Fruit fly (Drosophila melanogaster): Measurements from ENCODE around the gene RpL13.

DNA sequence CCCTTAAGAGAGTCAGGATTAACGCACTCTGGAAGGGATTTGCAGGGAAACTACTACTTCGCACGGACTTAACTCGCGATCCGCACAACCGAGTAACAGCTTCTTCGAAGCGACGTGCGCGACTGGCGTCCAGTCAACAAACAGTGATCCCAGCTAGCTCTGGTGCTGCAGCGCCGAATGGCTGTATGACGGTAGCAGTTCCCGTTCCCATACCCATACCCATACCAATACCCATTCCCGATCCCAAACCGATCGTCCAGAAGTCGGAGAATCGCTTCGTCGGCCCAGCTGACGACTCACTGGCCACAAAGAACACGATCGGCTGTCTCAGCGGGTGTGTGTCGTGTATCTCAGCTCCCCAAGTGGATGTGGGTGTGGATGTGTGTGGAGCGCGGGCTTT, 19.8 kb upstream of the RpL13 start, which contains the start of gene CG5853:
- TF ChIP-seq Pif1B (GFP tag; optimal IDR thresholded peaks at IDR 0.05) (peak; percentile 45), Snoo (tag; optimal IDR thresholded peaks at IDR 0.05) (no peak), gl (tag; optimal IDR thresholded peaks at IDR 0.05) (no peak), CG10348 (GFP tag; IDR thresholded peaks at IDR 0.05) (no peak)
